Worm (Caenorhabditis elegans) whole organism, midembryonic: ENCODE data around the gene tbc-14.

Experiments
- cog-1 ChIP-seq: sonication (generic microtip); optimal IDR thresholded peaks from 2 replicates; lab custom pipeline; 2016; ENCODE audit warnings: missing genetic modification characterization, missing compliant biosample characterization
- flt-1 ChIP-seq: fragments of 200-800 bp; sonication (Bioruptor generic); IDR thresholded peaks from 2 replicates; pipeline ENCODE4 v1.3.6; 2022; ENCODE audit warnings: missing genetic modification characterization, missing compliant biosample characterization
- ref-1 ChIP-seq: fragments of 200-800 bp; sonication (Bioruptor generic); conservative IDR thresholded peaks from 2 replicates; pipeline ENCODE4 v1.3.6; 2022; ENCODE audit warnings: missing genetic modification reagents, missing genetic modification characterization, missing compliant biosample characterization
- ztf-23 ChIP-seq: fragments of 200-800 bp; sonication (Bioruptor generic); IDR thresholded peaks from 2 replicates; pipeline ENCODE4 v1.3.6; 2022; ENCODE audit warnings: missing genetic modification reagents, missing genetic modification characterization, missing compliant biosample characterization

DNA sequence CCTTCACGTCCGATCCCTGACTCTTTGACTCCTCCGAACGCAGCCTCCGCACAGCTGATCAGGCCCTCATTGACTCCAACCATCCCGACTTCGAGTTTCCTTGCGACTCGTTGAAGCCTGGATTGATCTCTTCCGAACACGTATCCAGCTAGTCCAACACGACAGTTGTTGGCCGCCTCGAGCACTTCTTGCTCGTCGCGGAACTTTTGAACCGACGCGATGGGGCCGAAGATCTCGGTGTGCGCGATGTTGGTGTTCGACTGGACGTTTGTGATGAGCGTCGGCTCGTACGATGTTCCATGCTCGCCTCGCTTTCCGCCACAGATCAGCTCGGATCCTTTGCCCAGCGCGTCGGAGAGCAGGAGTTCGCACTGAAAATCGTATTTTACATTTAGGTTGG, 40.2 kb upstream of the tbc-14 start:
- TF ChIP-seq ref-1 (GFP tag; lab: Robert Waterston, UW), result no peak
- TF ChIP-seq cog-1, result no peak
- TF ChIP-seq ztf-23 (GFP tag; lab: Robert Waterston, UW), result no peak
- TF ChIP-seq flt-1 (GFP tag; lab: Robert Waterston, UW), result no peak
